Fruit fly (Drosophila melanogaster) whole organism, embryonic: ENCODE measurements around the gene dimm.

Experiments used
- Abd-B ChIP-seq: fragments of 200-800 bp; sonication (Bioruptor generic); optimal IDR thresholded peaks from 2 replicates; lab custom pipeline; 2018; ENCODE audit warnings: missing biosample characterization, mild to moderate bottlenecking, missing genetic modification characterization, moderate library complexity
- Atf6 ChIP-seq: fragments of 200-800 bp; sonication (Bioruptor generic); IDR thresholded peaks from 2 replicates; pipeline ENCODE4 v1.3.6; 2022; ENCODE audit warnings: missing biosample characterization, missing genetic modification characterization
- CG10543 ChIP-seq: fragments of 200-800 bp; sonication (Bioruptor generic); optimal IDR thresholded peaks from 3 replicates; lab custom pipeline; 2017; ENCODE audit warnings: missing biosample characterization, mild to moderate bottlenecking, missing genetic modification characterization, moderate library complexity
- CG10654 ChIP-seq: fragments of 200-800 bp; sonication (Bioruptor generic); optimal IDR thresholded peaks from 2 replicates; lab custom pipeline; 2016; ENCODE audit warnings: missing biosample characterization, missing genetic modification characterization
- CG11696 ChIP-seq: fragments of 200-800 bp; sonication (Bioruptor generic); IDR thresholded peaks from 2 replicates; pipeline ENCODE4 v1.3.6; 2022; ENCODE audit warnings: missing biosample characterization, missing genetic modification characterization
- CG13894 ChIP-seq: fragments of 200-800 bp; sonication (Bioruptor generic); optimal IDR thresholded peaks from 3 replicates; lab custom pipeline; 2018; ENCODE audit warnings: missing biosample characterization, mild to moderate bottlenecking, missing genetic modification characterization, moderate library complexity
- CG14441 ChIP-seq: fragments of 200-800 bp; sonication (Bioruptor generic); IDR thresholded peaks from 2 replicates; pipeline ENCODE4 v1.3.6; 2022; ENCODE audit warnings: missing biosample characterization, missing genetic modification characterization
- CG14710 ChIP-seq: fragments of 200-800 bp; sonication (Bioruptor generic); optimal IDR thresholded peaks from 3 replicates; lab custom pipeline; 2019; ENCODE audit warnings: missing biosample characterization, mild to moderate bottlenecking, missing genetic modification characterization, moderate library complexity
- CG1647 ChIP-seq: fragments of 200-800 bp; sonication (Bioruptor generic); optimal IDR thresholded peaks from 3 replicates; lab custom pipeline; 2016; ENCODE audit warnings: missing biosample characterization, missing genetic modification characterization
- CG1792 ChIP-seq: fragments of 200-800 bp; sonication (Bioruptor generic); optimal IDR thresholded peaks from 2 replicates; lab custom pipeline; 2016; ENCODE audit warnings: missing biosample characterization, missing genetic modification characterization
- CG1832 ChIP-seq: fragments of 200-800 bp; sonication (Bioruptor generic); optimal IDR thresholded peaks from 2 replicates; lab custom pipeline; 2017; ENCODE audit warnings: missing biosample characterization, mild to moderate bottlenecking, missing genetic modification characterization, inconsistent platforms
- CG2116 ChIP-seq: fragments of 200-800 bp; sonication (Bioruptor generic); optimal IDR thresholded peaks from 3 replicates; lab custom pipeline; 2018; ENCODE audit warnings: missing biosample characterization, mild to moderate bottlenecking, missing genetic modification characterization
- CG2678 ChIP-seq: fragments of 200-800 bp; sonication (Bioruptor generic); optimal IDR thresholded peaks from 3 replicates; lab custom pipeline; 2019; ENCODE audit warnings: missing biosample characterization, mild to moderate bottlenecking, missing genetic modification characterization, moderate library complexity
- CG31224 ChIP-seq: fragments of 200-800 bp; sonication (Bioruptor generic); IDR thresholded peaks from 2 replicates; pipeline ENCODE4 v1.3.6; 2022; ENCODE audit warnings: missing biosample characterization, missing genetic modification characterization
- CG3281 ChIP-seq: fragments of 200-800 bp; sonication (Bioruptor generic); optimal IDR thresholded peaks from 3 replicates; lab custom pipeline; 2017; ENCODE audit warnings: missing biosample characterization, mild to moderate bottlenecking, missing genetic modification characterization
- CG33213 ChIP-seq: fragments of 200-800 bp; sonication (Bioruptor generic); optimal IDR thresholded peaks from 3 replicates; lab custom pipeline; 2016; ENCODE audit warnings: missing biosample characterization, missing genetic modification characterization
- CG33557 ChIP-seq: fragments of 200-800 bp; sonication (Bioruptor generic); optimal IDR thresholded peaks from 2 replicates; lab custom pipeline; 2019; ENCODE audit warnings: missing biosample characterization, mild to moderate bottlenecking, missing genetic modification characterization, moderate library complexity
- CG6683 ChIP-seq: fragments of 200-800 bp; sonication (Bioruptor generic); optimal IDR thresholded peaks from 2 replicates; lab custom pipeline; 2017; ENCODE audit warnings: missing biosample characterization, mild to moderate bottlenecking, missing genetic modification characterization, missing genetic modification reagents
- CG7271 ChIP-seq: fragments of 200-800 bp; sonication (Bioruptor generic); optimal IDR thresholded peaks from 2 replicates; lab custom pipeline; 2018; ENCODE audit warnings: missing biosample characterization, mild to moderate bottlenecking, missing genetic modification characterization, moderate library complexity
- CG7357 ChIP-seq: fragments of 200-800 bp; sonication (Bioruptor generic); IDR thresholded peaks from 3 replicates; pipeline ENCODE4 v1.3.6; 2022; ENCODE audit warnings: missing biosample characterization, missing genetic modification characterization
- CG7745 ChIP-seq: fragments of 200-800 bp; sonication (Bioruptor generic); optimal IDR thresholded peaks from 2 replicates; lab custom pipeline; 2018; ENCODE audit warnings: missing biosample characterization, mild to moderate bottlenecking, missing genetic modification characterization, moderate library complexity
- CG7928 ChIP-seq: fragments of 200-800 bp; sonication (Bioruptor generic); optimal IDR thresholded peaks from 2 replicates; lab custom pipeline; 2017; ENCODE audit warnings: missing biosample characterization, mild to moderate bottlenecking, missing genetic modification characterization
- Dfd ChIP-seq, 2 experiments: fragments of >200 bp; optimal IDR thresholded peaks; 2 replicates each; lab custom pipeline; 2017; ENCODE audit warnings: missing biosample characterization in 2 of 2, missing genetic modification characterization in 2 of 2
- E2f1 ChIP-seq: fragments of 200-800 bp; sonication (Bioruptor generic); IDR thresholded peaks from 2 replicates; pipeline ENCODE4 v1.3.6; 2022; ENCODE audit warnings: missing biosample characterization, missing genetic modification characterization
- Hr39 ChIP-seq: fragments of >200 bp; optimal IDR thresholded peaks from 2 replicates; lab custom pipeline; 2017
- Neu2 ChIP-seq: fragments of 200-800 bp; sonication (Bioruptor generic); optimal IDR thresholded peaks from 3 replicates; lab custom pipeline; 2016; ENCODE audit warnings: missing biosample characterization, missing genetic modification characterization, borderline replicate concordance
- Poxn ChIP-seq: fragments of 200-800 bp; sonication (Bioruptor generic); IDR thresholded peaks from 2 replicates; pipeline ENCODE4 v1.3.6; 2022; ENCODE audit warnings: missing biosample characterization, missing genetic modification characterization
- Sox102F ChIP-seq: fragments of 200-800 bp; sonication (Bioruptor generic); optimal IDR thresholded peaks from 2 replicates; lab custom pipeline; 2018; ENCODE audit warnings: missing biosample characterization, mild to moderate bottlenecking, missing genetic modification characterization, moderate library complexity
- Sry-δ ChIP-seq: fragments of 200-800 bp; sonication (Bioruptor generic); optimal IDR thresholded peaks from 2 replicates; lab custom pipeline; 2016; ENCODE audit warnings: missing biosample characterization, missing genetic modification characterization
- Tbp ChIP-seq: fragments of >200 bp; optimal IDR thresholded peaks from 2 replicates; lab custom pipeline; 2018; ENCODE audit warnings: missing biosample characterization, missing genetic modification characterization
- bcd ChIP-seq: fragments of 200-800 bp; sonication (Bioruptor generic); optimal IDR thresholded peaks from 2 replicates; lab custom pipeline; 2017; ENCODE audit warnings: missing biosample characterization, mild to moderate bottlenecking, missing genetic modification characterization
- dan ChIP-seq: fragments of 200-800 bp; sonication (Bioruptor generic); IDR thresholded peaks from 2 replicates; pipeline ENCODE4 v1.3.6; 2022; ENCODE audit warnings: missing biosample characterization, missing genetic modification characterization
- esg ChIP-seq: fragments of 200-800 bp; sonication (Bioruptor generic); conservative IDR thresholded peaks from 2 replicates; pipeline ENCODE4 v1.3.6; 2022; ENCODE audit warnings: missing biosample characterization, missing genetic modification characterization
- exex ChIP-seq: fragments of 200-800 bp; sonication (Bioruptor generic); optimal IDR thresholded peaks from 4 replicates; lab custom pipeline; 2018; ENCODE audit warnings: missing biosample characterization, mild to moderate bottlenecking, missing genetic modification characterization, moderate library complexity
- fd3F ChIP-seq: fragments of 200-800 bp; sonication (Bioruptor generic); optimal IDR thresholded peaks from 2 replicates; lab custom pipeline; 2018; ENCODE audit warnings: missing biosample characterization, mild to moderate bottlenecking, missing genetic modification characterization, moderate library complexity
- fd96Cb ChIP-seq: fragments of 200-800 bp; sonication (Bioruptor generic); optimal IDR thresholded peaks from 2 replicates; lab custom pipeline; 2018; ENCODE audit warnings: missing biosample characterization, mild to moderate bottlenecking, missing genetic modification characterization, moderate library complexity
- grn ChIP-seq: fragments of 200-800 bp; sonication (Bioruptor generic); optimal IDR thresholded peaks from 3 replicates; lab custom pipeline; 2017; ENCODE audit warnings: missing biosample characterization, missing genetic modification characterization
- gsb ChIP-seq: fragments of 200-800 bp; sonication (Bioruptor generic); IDR thresholded peaks from 2 replicates; pipeline ENCODE4 v1.3.6; 2022; ENCODE audit warnings: missing biosample characterization, missing genetic modification characterization
- gt ChIP-seq: fragments of 200-800 bp; sonication (Bioruptor generic); IDR thresholded peaks from 2 replicates; pipeline ENCODE4 v1.3.6; 2022; ENCODE audit warnings: missing biosample characterization, missing genetic modification characterization
- hth ChIP-seq: fragments of >200 bp; optimal IDR thresholded peaks from 2 replicates; lab custom pipeline; 2017; ENCODE audit warnings: inconsistent platforms
- lbe ChIP-seq: fragments of 200-800 bp; sonication (Bioruptor generic); optimal IDR thresholded peaks from 2 replicates; lab custom pipeline; 2016; ENCODE audit warnings: missing biosample characterization, mild to moderate bottlenecking, missing genetic modification characterization
- mirr ChIP-seq: fragments of 200-800 bp; sonication (Bioruptor generic); optimal IDR thresholded peaks from 3 replicates; lab custom pipeline; 2018; ENCODE audit warnings: missing biosample characterization, mild to moderate bottlenecking, missing genetic modification characterization
- nmo ChIP-seq: fragments of 200-800 bp; sonication (Bioruptor generic); optimal IDR thresholded peaks from 2 replicates; lab custom pipeline; 2018; ENCODE audit warnings: missing biosample characterization, mild to moderate bottlenecking, missing genetic modification characterization, moderate library complexity
- odd ChIP-seq: fragments of 200-800 bp; sonication (Bioruptor generic); optimal IDR thresholded peaks from 2 replicates; lab custom pipeline; 2017; ENCODE audit warnings: missing biosample characterization, mild to moderate bottlenecking, missing genetic modification characterization
- pan ChIP-seq, 4 experiments: fragments of >200 bp in 3 of 4; fragments of 200-800 bp in 1 of 4; sonication (Bioruptor generic) in 1 of 4; optimal IDR thresholded peaks in 3 of 4; IDR thresholded peaks in 1 of 4; 2 replicates each; pipeline versions ENCODE4 v1.3.6 to Lab custom; 2017 to 2022; ENCODE audit warnings: missing biosample characterization in 2 of 4, missing genetic modification characterization in 2 of 4, mixed read lengths in 1 of 4
- sens ChIP-seq: fragments of 200-800 bp; sonication (Bioruptor generic); peaks from one replicate; lab custom pipeline; 2016; ENCODE audit warnings: missing biosample characterization, missing genetic modification characterization
- slbo ChIP-seq: fragments of 200-800 bp; sonication (Bioruptor generic); IDR thresholded peaks from 2 replicates; pipeline ENCODE4 v1.3.6; 2022; ENCODE audit warnings: missing biosample characterization, missing genetic modification characterization
- ssp ChIP-seq: fragments of 200-800 bp; sonication (Bioruptor generic); IDR thresholded peaks from 2 replicates; pipeline ENCODE4 v1.3.6; 2022; ENCODE audit warnings: missing biosample characterization, missing genetic modification characterization
- sug ChIP-seq: fragments of 200-800 bp; optimal IDR thresholded peaks from 2 replicates; lab custom pipeline; 2019; ENCODE audit warnings: missing biosample characterization, mild to moderate bottlenecking, missing genetic modification characterization, moderate library complexity
- tio ChIP-seq: fragments of 200-800 bp; sonication (Bioruptor generic); optimal IDR thresholded peaks from 2 replicates; lab custom pipeline; 2017; ENCODE audit warnings: missing biosample characterization, missing genetic modification characterization, inconsistent platforms
- unpg ChIP-seq: fragments of 200-800 bp; sonication (Bioruptor generic); optimal IDR thresholded peaks from 3 replicates; lab custom pipeline; 2018; ENCODE audit warnings: missing biosample characterization, mild to moderate bottlenecking, missing genetic modification characterization, moderate library complexity

Gene dimm

DNA sequence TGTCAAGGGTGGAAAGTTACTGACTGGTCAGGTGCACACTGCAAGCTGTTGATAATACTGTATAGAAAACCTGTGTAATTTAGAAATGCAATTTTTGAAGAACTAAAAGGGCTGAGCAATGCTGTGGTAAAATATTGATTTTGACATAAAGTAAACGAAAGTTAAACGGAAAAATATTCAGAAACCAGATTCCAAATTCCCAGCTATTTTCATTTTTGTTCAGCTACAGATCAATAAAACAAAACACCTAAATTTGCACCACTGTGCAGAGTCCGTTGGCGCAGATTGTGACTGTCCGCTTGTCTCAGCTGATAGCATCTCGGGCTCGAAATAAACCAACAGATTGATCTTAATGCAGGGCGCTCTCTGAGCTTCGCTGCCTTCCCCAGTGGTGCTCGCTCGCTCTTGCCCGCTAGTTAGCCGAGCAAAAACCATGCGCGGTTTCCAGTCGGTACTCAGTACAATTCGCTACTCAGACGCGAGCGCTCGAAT is 17.6 kb upstream of the dimm start, which contains the start of gene CG46314 (continued):
- no peak for TF ChIP-seq CG6683 (GFP tag; lab: Kevin White, UChicago)
- TF ChIP-seq fd3F: no peak
- TF ChIP-seq CG10654: no peak
- TF ChIP-seq Sox102F: no peak
- no peak for TF ChIP-seq tio (GFP tag; lab: Kevin White, UChicago)
- peak; percentile 55 for TF ChIP-seq CG2678 (tag; lab: Kevin White, UChicago)
- TF ChIP-seq sug (tag; lab: Kevin White, UChicago): no peak
- TF ChIP-seq Neu2 (GFP tag; lab: Kevin White, UChicago): no peak
- no peak for TF ChIP-seq CG3281 (GFP tag; lab: Kevin White, UChicago)
- TF ChIP-seq CG10543 (GFP tag; lab: Kevin White, UChicago): no peak
- TF ChIP-seq CG7271 (tag; lab: Kevin White, UChicago): no peak
- TF ChIP-seq CG11696 (GFP tag; lab: Robert Waterston, UW): no peak
- no peak for TF ChIP-seq unpg (GFP tag; lab: Kevin White, UChicago)
- no peak for TF ChIP-seq gt (GFP tag; lab: Robert Waterston, UW)
- TF ChIP-seq sens (GFP tag; lab: Kevin White, UChicago): peak; percentile 39
- TF ChIP-seq CG7745 (tag; lab: Kevin White, UChicago): no peak
- TF ChIP-seq dan: no peak
- peak; percentile 45; the same call in 1 of the 2 replicates for TF ChIP-seq CG14441 (GFP tag; lab: Robert Waterston, UW)
- TF ChIP-seq lbe: peak; percentile 39
- no peak for TF ChIP-seq CG1792
- TF ChIP-seq fd96Cb: no peak
- TF ChIP-seq mirr (GFP tag; lab: Kevin White, UChicago): peak; percentile 34
- no peak for TF ChIP-seq ssp (GFP tag; lab: Robert Waterston, UW)
- no peak for TF ChIP-seq hth (lab: Kevin White, UChicago)
- TF ChIP-seq CG33213 (GFP tag; lab: Kevin White, UChicago): no peak
- TF ChIP-seq bcd (GFP tag; lab: Kevin White, UChicago): peak; percentile 15
- peak; percentile 48; the same call in 1 of the 2 replicates for TF ChIP-seq Atf6 (GFP tag; lab: Robert Waterston, UW)
- TF ChIP-seq E2f1 (GFP tag; lab: Robert Waterston, UW): no peak
- TF ChIP-seq Sry-δ (GFP tag; lab: Kevin White, UChicago): no peak
- TF ChIP-seq odd (GFP tag; lab: Kevin White, UChicago): no peak
- TF ChIP-seq esg (GFP tag; lab: Robert Waterston, UW): no peak
- no peak for TF ChIP-seq CG7357 (GFP tag; lab: Robert Waterston, UW)
- TF ChIP-seq CG33557 (GFP tag; lab: Kevin White, UChicago): no peak
- no peak for TF ChIP-seq CG14710 (tag; lab: Kevin White, UChicago)
- no peak for TF ChIP-seq CG31224 (GFP tag; lab: Robert Waterston, UW)
- no peak for TF ChIP-seq pan (optimal IDR thresholded peaks at IDR 0.05; lab: Kevin White, UChicago)
- TF ChIP-seq pan (GFP tag; optimal IDR thresholded peaks at IDR 0.05 in 1 of 2, IDR thresholded peaks at IDR 0.05 in 1 of 2): peak in 1 of 2 experiments; percentile 54
- no peak for TF ChIP-seq Abd-B (GFP tag; lab: Kevin White, UChicago)
- no peak for TF ChIP-seq Tbp (GFP tag; lab: Kevin White, UChicago)
- TF ChIP-seq CG1647 (GFP tag; lab: Kevin White, UChicago): no peak
- no peak for TF ChIP-seq Poxn (GFP tag; lab: Robert Waterston, UW)
- no peak for TF ChIP-seq Hr39 (lab: Kevin White, UChicago)
- TF ChIP-seq nmo: no peak
- TF ChIP-seq grn (GFP tag; lab: Kevin White, UChicago): peak; percentile 83
- no peak for TF ChIP-seq slbo
- no peak for TF ChIP-seq CG7928
- TF ChIP-seq gsb (GFP tag; lab: Robert Waterston, UW): no peak
- no peak for TF ChIP-seq CG2116
- TF ChIP-seq exex (tag; lab: Kevin White, UChicago): no peak
- TF ChIP-seq Dfd (GFP tag; optimal IDR thresholded peaks at IDR 0.05; lab: Kevin White, UChicago): no peak
- peak; percentile 38 for TF ChIP-seq CG13894
- no peak for TF ChIP-seq CG1832 (GFP tag; lab: Kevin White, UChicago)
